Worm (Caenorhabditis elegans) whole organism, L4 larva: Measurements from ENCODE around the gene Y22D7AL.16.
A peak's percentile ranks its signal among the peaks of the same experiment; 100 is the strongest.

Experiments
- D1046.2 ChIP-seq: fragments of 200-800 bp; sonication (Bioruptor generic); IDR thresholded peaks from 2 replicates; pipeline ENCODE4 v1.3.6; 2022; ENCODE audit warnings: missing genetic modification characterization, missing compliant biosample characterization
- F10B5.3 ChIP-seq: sonication (generic microtip); optimal IDR thresholded peaks from 2 replicates; lab custom pipeline; 2016; ENCODE audit warnings: mild to moderate bottlenecking, missing genetic modification characterization, missing compliant biosample characterization
- F37D6.2 ChIP-seq: sonication (generic microtip); optimal IDR thresholded peaks from 2 replicates; lab custom pipeline; 2016; ENCODE audit warnings: mild to moderate bottlenecking, missing genetic modification characterization, missing compliant biosample characterization
- F44E2.7 ChIP-seq: fragments of 200-800 bp; sonication (Bioruptor generic); IDR thresholded peaks from 2 replicates; pipeline ENCODE4 v2.1.2; 2022; ENCODE audit warnings: missing genetic modification characterization, missing compliant biosample characterization
- F49E8.2 ChIP-seq: sonication (generic microtip); optimal IDR thresholded peaks from 2 replicates; lab custom pipeline; 2016; ENCODE audit warnings: missing compliant biosample characterization, mild to moderate bottlenecking, missing genetic modification characterization, borderline replicate concordance
- Y48G9A.11 ChIP-seq: fragments of 200-800 bp; sonication (Bioruptor generic); IDR thresholded peaks from 2 replicates; pipeline ENCODE4 v1.3.6; 2022; ENCODE audit warnings: missing genetic modification reagents, missing genetic modification characterization, missing compliant biosample characterization
- ZK337.2 ChIP-seq: fragments of 200-800 bp; sonication (Bioruptor generic); IDR thresholded peaks from 2 replicates; pipeline ENCODE4 v1.3.6; 2022; ENCODE audit warnings: missing genetic modification reagents, missing genetic modification characterization, missing compliant biosample characterization
- ama-1 ChIP-seq: fragments of 150-350 bp; optimal IDR thresholded peaks from 2 replicates; lab custom pipeline; 2014; ENCODE audit warnings: inconsistent platforms, mixed read lengths
- arid-1 ChIP-seq: fragments of 200-800 bp; sonication (Bioruptor generic); conservative IDR thresholded peaks from 2 replicates; pipeline ENCODE4 v1.3.6; 2022; ENCODE audit warnings: missing genetic modification reagents, missing genetic modification characterization, missing compliant biosample characterization
- ceh-32 ChIP-seq: sonication (generic microtip); optimal IDR thresholded peaks from 2 replicates; lab custom pipeline; 2016; ENCODE audit warnings: mild to moderate bottlenecking, missing genetic modification characterization, missing compliant biosample characterization; ENCODE audit not compliant: poor library complexity
- ceh-44 ChIP-seq: fragments of 200-800 bp; sonication (Bioruptor generic); IDR thresholded peaks from 2 replicates; pipeline ENCODE4 v1.3.6; 2022; ENCODE audit warnings: missing genetic modification reagents, missing genetic modification characterization, missing compliant biosample characterization
- ceh-62 ChIP-seq: sonication (generic microtip); optimal IDR thresholded peaks from 2 replicates; lab custom pipeline; 2017; ENCODE audit warnings: missing biosample characterization, missing genetic modification characterization
- ceh-82 ChIP-seq: sonication (generic microtip); optimal IDR thresholded peaks from 2 replicates; lab custom pipeline; 2017; ENCODE audit warnings: missing biosample characterization, missing genetic modification characterization
- daf-12 ChIP-seq: fragments of 150-350 bp; optimal IDR thresholded peaks from 2 replicates; lab custom pipeline; 2014; ENCODE audit warnings: missing biosample characterization, missing genetic modification reagents, missing genetic modification characterization
- daf-16 ChIP-seq, 3 experiments: sonication (generic microtip); optimal IDR thresholded peaks; 2 replicates each; lab custom pipeline; 2016 to 2017; ENCODE audit warnings: missing genetic modification characterization in 3 of 3, missing genetic modification reagents in 3 of 3, mild to moderate bottlenecking in 2 of 3, missing compliant biosample characterization in 2 of 3, missing biosample characterization in 1 of 3, moderate library complexity in 1 of 3
- daf-19 ChIP-seq: fragments of 200-800 bp; sonication (Bioruptor generic); conservative IDR thresholded peaks from 2 replicates; pipeline ENCODE4 v1.3.6; 2022; ENCODE audit warnings: missing genetic modification characterization, missing compliant biosample characterization
- daf-8 ChIP-seq: fragments of 200-800 bp; sonication (Bioruptor generic); IDR thresholded peaks from 2 replicates; pipeline ENCODE4 v1.3.6; 2022; ENCODE audit warnings: missing genetic modification characterization, missing compliant biosample characterization
- dmd-6 ChIP-seq: fragments of 200-800 bp; sonication (Bioruptor generic); IDR thresholded peaks from 2 replicates; pipeline ENCODE4 v1.3.6; 2022; ENCODE audit warnings: missing genetic modification reagents, missing genetic modification characterization, missing compliant biosample characterization
- dmd-8 ChIP-seq: fragments of 200-800 bp; sonication (Bioruptor generic); IDR thresholded peaks from 2 replicates; pipeline ENCODE4 v1.3.6; 2022; ENCODE audit warnings: missing genetic modification characterization, missing compliant biosample characterization
- dmd-9 ChIP-seq: fragments of 200-800 bp; sonication (Bioruptor generic); IDR thresholded peaks from 2 replicates; pipeline ENCODE4 v1.3.6; 2022; ENCODE audit warnings: missing genetic modification reagents, missing genetic modification characterization, missing compliant biosample characterization
- dpl-1 ChIP-seq: fragments of 150-350 bp; optimal IDR thresholded peaks from 2 replicates; lab custom pipeline; 2014; ENCODE audit warnings: missing biosample characterization, missing genetic modification reagents, missing genetic modification characterization
- dve-1 ChIP-seq: sonication (generic microtip); optimal IDR thresholded peaks from 2 replicates; lab custom pipeline; 2017; ENCODE audit warnings: antibody characterized with exemption, mild to moderate bottlenecking, missing genetic modification characterization, missing compliant biosample characterization; ENCODE audit not compliant: insufficient read depth
- egl-27 ChIP-seq: sonication (generic microtip); optimal IDR thresholded peaks from 3 replicates; lab custom pipeline; 2017; ENCODE audit warnings: missing biosample characterization, missing genetic modification reagents, missing genetic modification characterization
- fkh-10 ChIP-seq: fragments of 150-350 bp; optimal IDR thresholded peaks from 2 replicates; lab custom pipeline; 2014; ENCODE audit warnings: missing biosample characterization, missing genetic modification reagents, missing genetic modification characterization
- gei-8 ChIP-seq: fragments of 200-800 bp; sonication (Bioruptor generic); optimal IDR thresholded peaks from 2 replicates; lab custom pipeline; 2018; ENCODE audit warnings: mild to moderate bottlenecking, missing genetic modification characterization, missing compliant biosample characterization
- hlh-11 ChIP-seq: fragments of 200-800 bp; sonication (Bioruptor generic); optimal IDR thresholded peaks from 2 replicates; lab custom pipeline; 2018; ENCODE audit warnings: mild to moderate bottlenecking, missing genetic modification characterization, missing compliant biosample characterization
- lin-1 ChIP-seq: fragments of 200-800 bp; sonication (Bioruptor generic); IDR thresholded peaks from 2 replicates; pipeline ENCODE4 v1.3.6; 2022; ENCODE audit warnings: missing genetic modification reagents, missing genetic modification characterization, missing compliant biosample characterization
- lin-13 ChIP-seq: fragments of 150-350 bp; optimal IDR thresholded peaks from 2 replicates; lab custom pipeline; 2014; ENCODE audit warnings: missing biosample characterization, missing genetic modification reagents, missing genetic modification characterization
- lin-29 ChIP-seq: fragments of 200-800 bp; sonication (Bioruptor generic); IDR thresholded peaks from 2 replicates; pipeline ENCODE4 v1.3.6; 2022; ENCODE audit warnings: missing genetic modification reagents, missing genetic modification characterization, missing compliant biosample characterization
- lin-38 ChIP-seq: fragments of 200-800 bp; sonication (Bioruptor generic); IDR thresholded peaks from 2 replicates; pipeline ENCODE4 v1.3.6; 2022; ENCODE audit warnings: missing genetic modification reagents, missing genetic modification characterization, missing compliant biosample characterization
- mdl-1 ChIP-seq, 2 experiments: fragments of 150-350 bp in 1 of 2; sonication (generic microtip) in 1 of 2; optimal IDR thresholded peaks; 2 replicates each; lab custom pipeline; 2014 to 2017; ENCODE audit warnings: missing biosample characterization in 2 of 2, missing genetic modification characterization in 2 of 2
- mep-1 ChIP-seq: fragments of 150-350 bp; sonication (generic microtip); optimal IDR thresholded peaks from 3 replicates; lab custom pipeline; 2014; ENCODE audit warnings: missing biosample characterization, missing genetic modification characterization
- mxl-2 ChIP-seq: fragments of 200-800 bp; sonication (Bioruptor generic); conservative IDR thresholded peaks from 2 replicates; pipeline ENCODE4 v1.3.6; 2022; ENCODE audit warnings: missing genetic modification reagents, missing genetic modification characterization, missing compliant biosample characterization
- mxl-3 ChIP-seq: fragments of 200-800 bp; sonication (Bioruptor generic); optimal IDR thresholded peaks from 2 replicates; lab custom pipeline; 2018; ENCODE audit warnings: mild to moderate bottlenecking, missing genetic modification characterization, missing compliant biosample characterization
- nhr-237 ChIP-seq: sonication (generic microtip); optimal IDR thresholded peaks from 2 replicates; lab custom pipeline; 2017; ENCODE audit warnings: missing biosample characterization, missing genetic modification characterization
- nhr-25 ChIP-seq: sonication (generic microtip); optimal IDR thresholded peaks from 2 replicates; lab custom pipeline; 2017; ENCODE audit warnings: missing genetic modification characterization, mild to moderate bottlenecking, missing compliant biosample characterization, antibody characterized with exemption, moderate library complexity, borderline replicate concordance; ENCODE audit not compliant: insufficient read depth
- nhr-28 ChIP-seq: fragments of 150-350 bp; optimal IDR thresholded peaks from 2 replicates; lab custom pipeline; 2014; ENCODE audit warnings: missing biosample characterization, missing genetic modification characterization
- nhr-48 ChIP-seq: sonication (generic microtip); optimal IDR thresholded peaks from 2 replicates; lab custom pipeline; 2016; ENCODE audit warnings: mild to moderate bottlenecking, missing genetic modification characterization, missing compliant biosample characterization
- nhr-6 ChIP-seq: fragments of 150-350 bp; optimal IDR thresholded peaks from 2 replicates; lab custom pipeline; 2014; ENCODE audit warnings: missing biosample characterization, missing genetic modification characterization
- pha-4 ChIP-seq, 2 experiments: fragments of 150-350 bp in 1 of 2; fragments of 200-800 bp in 1 of 2; sonication (Bioruptor generic) in 1 of 2; IDR thresholded peaks in 1 of 2; optimal IDR thresholded peaks in 1 of 2; 2 replicates each; pipeline versions ENCODE4 v1.3.6 to Lab custom; 2014 to 2022; ENCODE audit warnings: missing genetic modification characterization in 2 of 2, missing genetic modification reagents in 2 of 2, missing biosample characterization in 1 of 2, missing compliant biosample characterization in 1 of 2
- pqm-1 ChIP-seq: sonication (generic microtip); optimal IDR thresholded peaks from 2 replicates; lab custom pipeline; 2017; ENCODE audit warnings: missing biosample characterization, missing genetic modification characterization
- saeg-2 ChIP-seq: fragments of 200-800 bp; sonication (Bioruptor generic); IDR thresholded peaks from 2 replicates; pipeline ENCODE4 v1.3.6; 2022; ENCODE audit warnings: missing genetic modification reagents, missing genetic modification characterization, missing compliant biosample characterization
- snpc-4 ChIP-seq: fragments of 150-350 bp; optimal IDR thresholded peaks from 2 replicates; lab custom pipeline; 2014; ENCODE audit warnings: missing biosample characterization, missing genetic modification characterization
- unc-62 ChIP-seq, 3 experiments: fragments of 150-350 bp in 1 of 3; sonication (generic microtip); optimal IDR thresholded peaks in 2 of 3; peaks in 1 of 3; 1 replicate in 1 of 3; 2 replicates in 2 of 3; lab custom pipeline; 2014 to 2017; ENCODE audit warnings: missing biosample characterization in 3 of 3, missing genetic modification characterization in 3 of 3, missing genetic modification reagents in 3 of 3, missing genotype in 1 of 3
- vab-7 ChIP-seq: fragments of 200-800 bp; sonication (Bioruptor generic); IDR thresholded peaks from 2 replicates; pipeline ENCODE4 v1.3.6; 2022; ENCODE audit warnings: missing genetic modification reagents, missing genetic modification characterization, missing compliant biosample characterization
- zfp-2 ChIP-seq: sonication (generic microtip); optimal IDR thresholded peaks from 2 replicates; lab custom pipeline; 2016; ENCODE audit warnings: mild to moderate bottlenecking, missing genetic modification characterization, missing compliant biosample characterization
- zip-2 ChIP-seq: fragments of 150-350 bp; optimal IDR thresholded peaks from 2 replicates; lab custom pipeline; 2014; ENCODE audit warnings: missing biosample characterization, missing genetic modification characterization
- ztf-11 ChIP-seq: fragments of 150-350 bp; optimal IDR thresholded peaks from 2 replicates; lab custom pipeline; 2014; ENCODE audit warnings: missing biosample characterization, missing genetic modification characterization
- ztf-7 ChIP-seq: fragments of 150-350 bp; optimal IDR thresholded peaks from 2 replicates; lab custom pipeline; 2014; ENCODE audit warnings: missing biosample characterization, missing genetic modification characterization

Y22D7AL.16 gene

DNA sequence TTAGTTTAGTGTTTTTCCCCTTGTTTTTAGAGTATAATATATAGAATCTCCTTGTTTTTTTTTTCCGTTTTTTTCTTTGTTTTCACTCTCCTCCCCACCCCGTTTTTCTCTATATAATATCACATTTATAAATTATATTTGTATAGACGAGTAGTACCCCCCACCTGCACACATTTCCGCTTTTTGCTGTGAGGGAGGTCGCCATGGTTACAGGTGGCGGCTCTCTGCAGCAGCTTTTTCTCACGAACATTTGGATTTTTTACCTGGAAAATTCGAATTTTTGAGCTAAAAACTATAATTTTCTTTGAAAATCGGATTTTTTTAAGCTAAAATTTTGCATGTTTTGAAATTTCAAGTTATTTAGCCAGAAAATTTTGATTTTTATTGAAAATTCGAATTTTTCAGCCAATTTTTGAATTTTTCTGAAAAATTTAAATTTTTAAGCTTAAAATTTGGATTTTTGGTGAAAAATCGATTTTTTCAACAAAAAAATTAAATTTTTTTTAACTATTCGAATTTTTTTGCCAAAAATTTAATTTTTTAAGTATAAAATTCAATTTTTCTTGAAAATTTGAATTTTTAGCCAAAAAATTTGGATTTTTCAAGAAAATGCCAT, 39.2 kb downstream of the Y22D7AL.16 start:
- TF ChIP-seq lin-29 (GFP tag; lab: Robert Waterston, UW) (no peak), ceh-82 (tag; lab: Kevin White, UChicago) (no peak), D1046.2 (GFP tag; lab: Robert Waterston, UW) (peak; percentile 67; the same call in 1 of the 2 replicates), daf-12 (tag; lab: Kevin White, UChicago) (no peak), unc-62 (GFP tag; optimal IDR thresholded peaks at IDR 0.05 in 1 of 2; lab: Kevin White, UChicago) (no peak), unc-62 (tag; optimal IDR thresholded peaks at IDR 0.05; lab: Kevin White, UChicago) (no peak), mdl-1 (tag; optimal IDR thresholded peaks at IDR 0.05; lab: Kevin White, UChicago) (no peak), pha-4 (GFP tag; IDR thresholded peaks at IDR 0.05; lab: Robert Waterston, UW) (peak; percentile 73), pha-4 (tag; optimal IDR thresholded peaks at IDR 0.05; lab: Kevin White, UChicago) (no peak), F10B5.3 (no peak), mep-1 (peak; percentile 28), dmd-8 (GFP tag; lab: Robert Waterston, UW) (0 out of 2 replicates have a peak, but pooled peaks have one; percentile 15), fkh-10 (no peak), lin-1 (GFP tag; lab: Robert Waterston, UW) (0 out of 2 replicates have a peak, but pooled peaks have one; percentile 40), zfp-2 (tag; lab: Kevin White, UChicago) (no peak), nhr-25 (tag; lab: Kevin White, UChicago) (no peak), daf-16 (GFP tag; optimal IDR thresholded peaks at IDR 0.05; lab: Kevin White, UChicago) (no peak), daf-16 (tag; optimal IDR thresholded peaks at IDR 0.05; lab: Kevin White, UChicago) (no peak), vab-7 (GFP tag; lab: Robert Waterston, UW) (peak; percentile 43; the same call in 1 of the 2 replicates), snpc-4 (tag; lab: Kevin White, UChicago) (no peak), mxl-2 (no peak), pqm-1 (tag; lab: Kevin White, UChicago) (no peak), daf-8 (GFP tag; lab: Robert Waterston, UW) (no peak), F44E2.7 (GFP tag; lab: Robert Waterston, UW) (0 out of 2 replicates have a peak, but pooled peaks have one; percentile 15), Y48G9A.11 (peak; percentile 63), zip-2 (tag; lab: Kevin White, UChicago) (no peak), hlh-11 (tag; lab: Kevin White, UChicago) (no peak), ztf-7 (no peak), ZK337.2 (GFP tag; lab: Robert Waterston, UW) (no peak), F37D6.2 (tag; lab: Kevin White, UChicago) (no peak), ztf-11 (tag; lab: Kevin White, UChicago) (no peak), mxl-3 (no peak), ceh-32 (tag; lab: Kevin White, UChicago) (no peak), dve-1 (tag; lab: Kevin White, UChicago) (no peak), F49E8.2 (tag; lab: Kevin White, UChicago) (no peak), dmd-6 (no peak), saeg-2 (GFP tag; lab: Robert Waterston, UW) (no peak), ama-1 (peak; percentile 47), nhr-48 (tag; lab: Kevin White, UChicago) (no peak), daf-19 (no peak), nhr-6 (tag; lab: Kevin White, UChicago) (no peak), ceh-62 (tag; lab: Kevin White, UChicago) (no peak), nhr-28 (tag; lab: Kevin White, UChicago) (no peak), arid-1 (GFP tag; lab: Robert Waterston, UW) (peak; percentile 81), lin-38 (peak; percentile 46), dmd-9 (GFP tag; lab: Robert Waterston, UW) (0 out of 2 replicates have a peak, but pooled peaks have one; percentile 47), lin-13 (GFP tag; lab: Kevin White, UChicago) (no peak), egl-27 (tag; lab: Kevin White, UChicago) (no peak), gei-8 (GFP tag; lab: Kevin White, UChicago) (no peak), dpl-1 (no peak), ceh-44 (no peak), nhr-237 (tag; lab: Kevin White, UChicago) (no peak)
